Worm (Caenorhabditis elegans) whole organism, L3 larva: ENCODE data around the gene F09C12.2.

Experiments
- R02D3.7 ChIP-seq: fragments of 150-350 bp; optimal IDR thresholded peaks from 2 replicates; lab custom pipeline; 2014; ENCODE audit warnings: missing biosample characterization, missing genetic modification characterization
- ZK546.5 ChIP-seq: sonication (generic microtip); optimal IDR thresholded peaks from 2 replicates; lab custom pipeline; 2017; ENCODE audit warnings: missing biosample characterization, missing genetic modification characterization
- aly-2 ChIP-seq: fragments of 150-350 bp; optimal IDR thresholded peaks from 2 replicates; lab custom pipeline; 2014; ENCODE audit warnings: missing biosample characterization, missing genetic modification characterization
- ama-1 ChIP-seq: fragments of 150-350 bp; optimal IDR thresholded peaks from 2 replicates; lab custom pipeline; 2018
- ceh-16 ChIP-seq: sonication (generic microtip); optimal IDR thresholded peaks from 2 replicates; lab custom pipeline; 2017; ENCODE audit warnings: missing biosample characterization, missing genetic modification characterization
- ceh-28 ChIP-seq: fragments of 150-350 bp; optimal IDR thresholded peaks from 2 replicates; lab custom pipeline; 2014; ENCODE audit warnings: missing biosample characterization, missing genetic modification reagents, missing genetic modification characterization
- ceh-82 ChIP-seq: fragments of 150-350 bp; optimal IDR thresholded peaks from 2 replicates; lab custom pipeline; 2014; ENCODE audit warnings: missing biosample characterization, missing genetic modification characterization
- daf-12 ChIP-seq: fragments of 150-350 bp; optimal IDR thresholded peaks from 2 replicates; lab custom pipeline; 2014; ENCODE audit warnings: missing biosample characterization, missing genetic modification reagents, missing genetic modification characterization
- egl-27 ChIP-seq: sonication (generic microtip); optimal IDR thresholded peaks from 4 replicates; lab custom pipeline; 2017; ENCODE audit warnings: missing biosample characterization, missing genetic modification reagents, missing genetic modification characterization
- egl-5 ChIP-seq: fragments of 150-350 bp; optimal IDR thresholded peaks from 2 replicates; lab custom pipeline; 2017; ENCODE audit warnings: missing biosample characterization, missing genetic modification reagents, missing genetic modification characterization, inconsistent platforms
- elt-1 ChIP-seq: fragments of 150-350 bp; optimal IDR thresholded peaks from 2 replicates; lab custom pipeline; 2014; ENCODE audit warnings: missing biosample characterization, missing genetic modification characterization
- elt-2 ChIP-seq: sonication (generic microtip); optimal IDR thresholded peaks from 2 replicates; lab custom pipeline; 2016; ENCODE audit warnings: missing genetic modification reagents, mild to moderate bottlenecking, missing genetic modification characterization, missing compliant biosample characterization
- elt-3 ChIP-seq, 3 experiments: fragments of 150-350 bp in 1 of 3; sonication (generic microtip) in 2 of 3; optimal IDR thresholded peaks; 2 replicates in 2 of 3; 4 replicates in 1 of 3; lab custom pipeline; 2014 to 2017; ENCODE audit warnings: missing biosample characterization in 3 of 3, missing genetic modification characterization in 3 of 3
- fkh-10 ChIP-seq: sonication (generic microtip); optimal IDR thresholded peaks from 2 replicates; lab custom pipeline; 2017; ENCODE audit warnings: missing biosample characterization, missing genetic modification reagents, missing genetic modification characterization
- fkh-2 ChIP-seq: fragments of 150-350 bp; optimal IDR thresholded peaks from 2 replicates; lab custom pipeline; 2014; ENCODE audit warnings: missing biosample characterization, missing genetic modification reagents, missing genetic modification characterization
- fos-1 ChIP-seq: fragments of 150-350 bp; optimal IDR thresholded peaks from 2 replicates; lab custom pipeline; 2014; ENCODE audit warnings: missing biosample characterization, missing genetic modification characterization
- hmg-11 ChIP-seq: sonication (generic microtip); optimal IDR thresholded peaks from 2 replicates; lab custom pipeline; 2016; ENCODE audit warnings: missing genetic modification characterization, missing compliant biosample characterization
- jun-1 ChIP-seq: fragments of 150-350 bp; optimal IDR thresholded peaks from 2 replicates; lab custom pipeline; 2014; ENCODE audit warnings: missing biosample characterization, missing genetic modification reagents, missing genetic modification characterization
- lin-15B ChIP-seq: fragments of 150-350 bp; optimal IDR thresholded peaks from 2 replicates; lab custom pipeline; 2014; ENCODE audit warnings: missing biosample characterization, missing genetic modification characterization
- mdl-1 ChIP-seq: fragments of 150-350 bp; optimal IDR thresholded peaks from 2 replicates; lab custom pipeline; 2014; ENCODE audit warnings: missing biosample characterization, missing genetic modification characterization
- mml-1 ChIP-seq: fragments of 150-350 bp; sonication (generic microtip); optimal IDR thresholded peaks from 3 replicates; lab custom pipeline; 2014; ENCODE audit warnings: missing biosample characterization, missing genetic modification characterization
- nfya-1 ChIP-seq: sonication (generic microtip); optimal IDR thresholded peaks from 2 replicates; lab custom pipeline; 2017; ENCODE audit warnings: missing genetic modification characterization, mild to moderate bottlenecking, missing compliant biosample characterization, antibody characterized with exemption, moderate library complexity; ENCODE audit not compliant: insufficient read depth
- nhr-23 ChIP-seq: fragments of 150-350 bp; optimal IDR thresholded peaks from 2 replicates; lab custom pipeline; 2014; ENCODE audit warnings: missing biosample characterization, missing genetic modification reagents, missing genetic modification characterization
- nhr-237 ChIP-seq: fragments of 150-350 bp; optimal IDR thresholded peaks from 2 replicates; lab custom pipeline; 2014; ENCODE audit warnings: missing biosample characterization, missing genetic modification characterization
- nhr-25 ChIP-seq: sonication (generic microtip); optimal IDR thresholded peaks from 2 replicates; lab custom pipeline; 2017; ENCODE audit warnings: missing biosample characterization, missing genetic modification characterization
- nhr-28 ChIP-seq: fragments of 150-350 bp; optimal IDR thresholded peaks from 2 replicates; lab custom pipeline; 2014; ENCODE audit warnings: missing biosample characterization, missing genetic modification characterization
- nhr-43 ChIP-seq: sonication (generic microtip); optimal IDR thresholded peaks from 2 replicates; lab custom pipeline; 2016; ENCODE audit warnings: mild to moderate bottlenecking, missing genetic modification characterization, missing compliant biosample characterization; ENCODE audit not compliant: poor library complexity, severe bottlenecking
- nhr-67 ChIP-seq: fragments of 150-350 bp; optimal IDR thresholded peaks from 2 replicates; lab custom pipeline; 2014; ENCODE audit warnings: missing biosample characterization, missing genetic modification characterization
- nhr-76 ChIP-seq: fragments of 150-350 bp; sonication (generic microtip); optimal IDR thresholded peaks from 5 replicates; lab custom pipeline; 2014; ENCODE audit warnings: missing biosample characterization, missing genetic modification characterization
- nhr-77 ChIP-seq: fragments of 150-350 bp; optimal IDR thresholded peaks from 2 replicates; lab custom pipeline; 2014; ENCODE audit warnings: missing biosample characterization, missing genetic modification characterization
- pha-4 ChIP-seq: fragments of 150-350 bp; optimal IDR thresholded peaks from 2 replicates; lab custom pipeline; 2014; ENCODE audit warnings: missing biosample characterization, missing genetic modification reagents, missing genetic modification characterization
- pqm-1 ChIP-seq: fragments of 150-350 bp; optimal IDR thresholded peaks from 2 replicates; lab custom pipeline; 2017; ENCODE audit warnings: missing biosample characterization, missing genetic modification characterization, inconsistent platforms
- sea-2 ChIP-seq: fragments of 150-350 bp; sonication (generic microtip); optimal IDR thresholded peaks from 4 replicates; lab custom pipeline; 2014; ENCODE audit warnings: missing biosample characterization, missing genetic modification reagents, missing genetic modification characterization
- skn-1 ChIP-seq: fragments of 150-350 bp; optimal IDR thresholded peaks from 2 replicates; lab custom pipeline; 2014; ENCODE audit warnings: missing biosample characterization, missing genetic modification characterization
- snpc-4 ChIP-seq: fragments of 150-350 bp; optimal IDR thresholded peaks from 2 replicates; lab custom pipeline; 2014; ENCODE audit warnings: missing biosample characterization, missing genetic modification characterization
- tbx-2 ChIP-seq: sonication (generic microtip); optimal IDR thresholded peaks from 2 replicates; lab custom pipeline; 2016; ENCODE audit warnings: mild to moderate bottlenecking, missing genetic modification characterization, missing compliant biosample characterization
- unc-39 ChIP-seq: sonication (generic microtip); optimal IDR thresholded peaks from 4 replicates; lab custom pipeline; 2017; ENCODE audit warnings: missing biosample characterization, missing genetic modification characterization
- zag-1 ChIP-seq: fragments of 150-350 bp; optimal IDR thresholded peaks from 2 replicates; lab custom pipeline; 2014; ENCODE audit warnings: missing biosample characterization, missing genetic modification characterization
- ztf-4 ChIP-seq: fragments of 150-350 bp; optimal IDR thresholded peaks from 2 replicates; lab custom pipeline; 2014; ENCODE audit warnings: missing biosample characterization, missing genetic modification characterization

F09C12.2 gene

DNA sequence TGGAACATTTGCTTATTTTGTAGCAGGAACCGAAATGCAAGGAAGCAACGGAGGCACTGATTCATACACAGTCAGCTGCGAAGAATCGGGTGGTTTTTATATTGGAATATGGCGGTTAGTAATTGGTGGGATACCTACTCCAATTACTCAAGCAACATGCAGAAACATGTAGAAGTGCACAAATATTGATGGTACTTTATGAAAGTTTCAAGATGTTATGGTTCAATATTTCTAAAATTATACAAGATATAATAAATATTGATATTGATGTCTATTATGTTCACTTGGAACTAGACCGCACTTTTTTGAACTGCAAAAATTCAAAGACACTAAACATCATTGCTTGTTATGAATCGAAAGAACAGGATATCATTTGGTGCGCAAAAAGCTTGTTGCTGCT, 15.9 kb upstream of the F09C12.2 start, which contains the start of gene C04G6.13:
Gene C04G6.13, plus strand, starts transcription at position 301 of the 400 bp plus-strand sequence.
- TF ChIP-seq sea-2 (GFP tag; lab: Kevin White, UChicago) = no peak
- no peak for TF ChIP-seq mml-1
- no peak for TF ChIP-seq fos-1 (tag; lab: Kevin White, UChicago)
- no peak for TF ChIP-seq pha-4 (tag; lab: Kevin White, UChicago)
- TF ChIP-seq egl-27 (tag; lab: Kevin White, UChicago) = no peak
- TF ChIP-seq pqm-1 (tag; lab: Kevin White, UChicago) = no peak
- TF ChIP-seq nhr-76 (tag; lab: Kevin White, UChicago) = no peak
- no peak for TF ChIP-seq nhr-43 (tag; lab: Kevin White, UChicago)
- no peak for TF ChIP-seq fkh-2
- TF ChIP-seq jun-1 (tag; lab: Kevin White, UChicago) = no peak

DNA sequence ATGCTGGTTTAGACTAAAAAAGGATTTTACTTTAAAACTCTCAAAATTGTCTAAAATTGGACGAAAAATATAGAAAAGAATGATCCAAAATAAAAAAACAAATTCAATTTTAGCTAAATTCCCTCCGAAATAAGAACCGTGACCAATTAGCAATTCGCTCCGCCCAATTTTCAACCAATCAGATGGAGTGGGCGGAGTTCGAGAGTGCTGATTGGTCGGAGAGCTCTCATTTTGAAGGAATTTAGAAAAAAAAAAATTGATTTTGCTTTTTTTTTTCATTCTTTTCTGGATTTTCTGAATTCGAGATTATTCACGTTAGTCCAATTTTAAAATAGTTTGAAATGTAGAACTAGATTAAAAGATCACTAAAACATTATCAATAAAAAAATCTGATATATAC, 10.8 kb upstream of the F09C12.2 start:
- no peak for TF ChIP-seq nhr-23 (tag; lab: Kevin White, UChicago)
- TF ChIP-seq nfya-1 (tag; lab: Kevin White, UChicago) = peak; percentile 86
- TF ChIP-seq, all 47 proteins: peak for 1

DNA sequence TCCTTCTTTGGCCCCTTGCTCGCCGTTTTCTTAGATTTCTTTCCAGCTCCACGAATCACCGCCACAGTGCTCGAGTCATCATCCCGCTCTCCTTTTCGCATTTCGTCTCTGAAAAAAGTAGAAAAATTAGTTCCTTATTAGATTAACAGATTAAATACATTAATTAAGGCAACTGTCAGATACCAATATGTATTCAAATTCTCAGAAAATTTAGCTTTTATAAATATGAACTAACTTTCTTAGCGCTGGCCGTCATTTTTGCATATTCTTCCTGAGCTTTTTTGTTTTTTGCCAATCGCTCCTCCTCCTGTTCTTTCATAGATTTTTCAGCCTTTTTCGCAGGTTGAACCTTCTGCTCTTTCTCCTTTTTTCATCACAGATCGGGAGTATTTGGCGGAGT, 10.2 kb upstream of the F09C12.2 start, which contains the start of gene C04G6.6:
Gene C04G6.6, minus strand, starts transcription at position 101 of the 400 bp plus-strand sequence.
- TF ChIP-seq skn-1 (tag; lab: Kevin White, UChicago) (no peak), mdl-1 (tag; lab: Kevin White, UChicago) (no peak), hmg-11 (no peak), ztf-4 (tag; lab: Kevin White, UChicago) (no peak), lin-15B (tag; lab: Kevin White, UChicago) (no peak), ceh-16 (tag; lab: Kevin White, UChicago) (no peak), mml-1 (no peak)
- TF ChIP-seq, all 47 proteins: peak for 0

DNA sequence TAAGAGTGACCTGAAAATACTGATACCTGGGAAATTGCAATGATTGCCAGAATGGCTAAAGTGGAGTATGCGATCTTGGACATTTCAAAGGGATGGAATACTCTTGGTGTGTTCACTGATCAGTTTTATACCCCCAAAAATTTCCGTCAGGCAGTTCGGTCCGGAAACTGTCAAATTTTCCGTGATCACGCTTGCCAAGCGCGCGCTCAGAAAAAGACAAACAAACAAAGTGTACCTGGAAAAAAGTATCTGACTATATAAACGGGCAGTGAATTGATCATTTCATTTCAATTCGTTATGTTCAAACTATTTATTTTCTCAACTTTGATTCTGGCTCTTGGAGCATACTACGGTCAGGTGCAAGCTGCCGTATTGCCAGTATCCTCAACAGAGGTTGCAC, 8.1 kb upstream of the F09C12.2 start, which contains the start of the genes idpb-3 and idpb-1:
Gene idpb-3, minus strand, starts transcription at position 101 of the 400 bp plus-strand sequence.
Gene idpb-1, plus strand, starts transcription at position 284 of the 400 bp plus-strand sequence.
- TF ChIP-seq nhr-77 (tag; lab: Kevin White, UChicago) = no peak
- TF ChIP-seq mdl-1 (tag; lab: Kevin White, UChicago) = no peak
- no peak for TF ChIP-seq daf-12
- no peak for TF ChIP-seq skn-1 (tag; lab: Kevin White, UChicago)
- no peak for TF ChIP-seq R02D3.7 (tag; lab: Kevin White, UChicago)
- no peak for TF ChIP-seq nfya-1 (tag; lab: Kevin White, UChicago)
- no peak for TF ChIP-seq unc-39 (tag; lab: Kevin White, UChicago)
- no peak for TF ChIP-seq nhr-28
- TF ChIP-seq hmg-11 = no peak
- TF ChIP-seq elt-3 (tag; optimal IDR thresholded peaks at IDR 0.05; lab: Kevin White, UChicago) = no peak
- no peak for TF ChIP-seq snpc-4 (tag; lab: Kevin White, UChicago)
- TF ChIP-seq zag-1 = no peak
- no peak for TF ChIP-seq egl-27 (tag; lab: Kevin White, UChicago)
- TF ChIP-seq fkh-10 = no peak
- TF ChIP-seq aly-2 (tag; lab: Kevin White, UChicago) = no peak
- TF ChIP-seq nhr-76 (tag; lab: Kevin White, UChicago) = no peak
- TF ChIP-seq ZK546.5 (tag; lab: Kevin White, UChicago) = no peak
- no peak for TF ChIP-seq pha-4 (tag; lab: Kevin White, UChicago)
- no peak for TF ChIP-seq mml-1

DNA sequence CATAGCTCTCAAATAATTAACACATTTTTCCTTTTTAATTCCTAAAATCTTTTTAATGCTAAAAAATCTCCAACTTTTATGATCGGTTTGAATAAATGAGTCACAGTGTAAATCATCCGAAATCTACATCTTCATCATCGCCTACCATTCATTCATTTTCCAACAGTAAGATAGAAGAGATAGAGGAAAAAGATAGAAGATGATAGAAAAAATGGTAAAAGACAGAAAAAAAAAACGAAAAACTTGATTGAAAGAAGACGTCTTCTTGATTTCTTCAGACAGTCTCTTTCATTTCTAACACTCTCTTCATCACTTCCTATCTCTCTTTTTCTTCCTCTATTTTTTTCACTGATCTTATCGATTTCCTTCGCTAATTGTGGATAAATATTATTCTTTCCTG, 6.6 kb upstream of the F09C12.2 start:
- TF ChIP-seq mml-1 (no peak), lin-15B (tag; lab: Kevin White, UChicago) (no peak), nhr-25 (peak; percentile 3), elt-1 (tag; lab: Kevin White, UChicago) (peak; percentile 88)

DNA sequence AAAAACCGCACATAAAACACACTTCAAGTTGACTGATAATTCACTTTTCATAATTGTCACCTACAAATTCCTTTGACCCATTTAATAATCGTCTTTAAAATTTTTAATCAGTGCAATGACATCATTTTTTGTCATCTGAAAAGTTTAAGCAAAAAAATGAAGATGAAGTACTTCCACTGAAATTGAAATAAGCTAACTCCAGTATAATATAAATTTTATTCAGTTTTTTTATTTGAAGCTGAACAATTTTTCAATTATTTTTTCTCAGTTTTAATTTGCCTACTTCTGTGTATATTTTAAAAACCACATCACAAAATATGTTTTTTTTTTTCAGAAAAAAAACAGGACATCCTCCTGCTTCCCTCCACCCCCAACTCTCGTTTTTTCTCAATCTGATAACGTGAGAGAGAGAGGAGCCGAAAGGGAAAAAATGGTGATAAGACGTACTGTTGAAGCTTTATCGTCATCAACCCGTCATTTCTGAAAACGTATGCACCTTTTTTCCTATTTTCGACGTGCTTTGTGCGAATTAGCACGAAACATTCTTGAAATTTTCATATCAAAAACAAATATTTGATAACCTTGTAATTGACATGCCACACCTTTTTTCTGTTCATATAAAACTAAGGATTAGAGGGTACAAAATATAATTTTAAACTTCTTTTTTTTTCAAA, 5.9 kb upstream of the F09C12.2 start, which contains the start of the genes C04G6.11 and mpk-2:
Gene C04G6.11, minus strand, starts transcription at position 51 of the 674 bp plus-strand sequence.
Gene mpk-2, plus strand, starts transcription at position 335 of the 674 bp plus-strand sequence.
- TF ChIP-seq pqm-1 (tag; lab: Kevin White, UChicago) = peak; percentile 42
- TF ChIP-seq ceh-28 (tag; lab: Kevin White, UChicago) = no peak
- no peak for TF ChIP-seq nhr-237 (tag; lab: Kevin White, UChicago)
- TF ChIP-seq elt-3 (tag; optimal IDR thresholded peaks at IDR 0.05; lab: Kevin White, UChicago) = no peak
- TF ChIP-seq nhr-25 = no peak
- peak; percentile 27 for TF ChIP-seq pha-4 (tag; lab: Kevin White, UChicago)
- no peak for TF ChIP-seq fkh-10
- no peak for TF ChIP-seq ztf-4 (tag; lab: Kevin White, UChicago)
- no peak for TF ChIP-seq ceh-16 (tag; lab: Kevin White, UChicago)
- TF ChIP-seq egl-5 = no peak
- TF ChIP-seq tbx-2 (tag; lab: Kevin White, UChicago) = no peak
- no peak for TF ChIP-seq nhr-67
- TF ChIP-seq hmg-11 = no peak
- TF ChIP-seq fos-1 (tag; lab: Kevin White, UChicago) = no peak
- no peak for TF ChIP-seq mdl-1 (tag; lab: Kevin White, UChicago)
- TF ChIP-seq ama-1 (lab: Kevin White, UChicago) = no peak
- TF ChIP-seq R02D3.7 (tag; lab: Kevin White, UChicago) = no peak
- no peak for TF ChIP-seq ceh-82 (tag; lab: Kevin White, UChicago)
- peak; percentile 33 for TF ChIP-seq jun-1 (tag; lab: Kevin White, UChicago)
- TF ChIP-seq elt-2 = peak; percentile 99
